Worm (Caenorhabditis elegans): ENCODE results near the gene T26H5.4.

- TF ChIP-seq nhr-77 (tag; optimal IDR thresholded peaks at IDR 0.05) = no peak
- no peak for TF ChIP-seq jun-1 (tag; optimal IDR thresholded peaks at IDR 0.05)
- no peak for TF ChIP-seq mdl-1 (tag; optimal IDR thresholded peaks at IDR 0.05)
- no peak for TF ChIP-seq unc-62 (GFP tag; optimal IDR thresholded peaks at IDR 0.05)
- no peak for TF ChIP-seq pha-4 (tag; optimal IDR thresholded peaks at IDR 0.05)
- no peak for TF ChIP-seq nhr-237 (tag; optimal IDR thresholded peaks at IDR 0.05)
- TF ChIP-seq snpc-4 (tag; optimal IDR thresholded peaks at IDR 0.05) = no peak
- TF ChIP-seq lin-15B (tag; optimal IDR thresholded peaks at IDR 0.05) = no peak
Observed at ce11 chrV:15495169-15495568, 46.7 kb upstream of the T26H5.4 start, which contains the start of gene srh-219.
